Worm (Caenorhabditis elegans) whole organism, L1 larva: ENCODE measurements around the gene M116.5.

Experiments used
- C16A3.4 ChIP-seq: fragments of 150-350 bp; optimal IDR thresholded peaks from 2 replicates; lab custom pipeline; 2014; ENCODE audit warnings: missing biosample characterization, missing genetic modification characterization
- C34B4.2 ChIP-seq: sonication (generic microtip); optimal IDR thresholded peaks from 2 replicates; lab custom pipeline; 2017; ENCODE audit warnings: mild to moderate bottlenecking, missing genetic modification characterization, missing compliant biosample characterization
- F16B12.6 ChIP-seq: fragments of 150-350 bp; optimal IDR thresholded peaks from 2 replicates; lab custom pipeline; 2014; ENCODE audit warnings: missing biosample characterization, missing genetic modification characterization
- alr-1 ChIP-seq: fragments of 200-800 bp; sonication (Bioruptor generic); optimal IDR thresholded peaks from 2 replicates; lab custom pipeline; 2018; ENCODE audit warnings: borderline replicate concordance, mild to moderate bottlenecking, missing genetic modification characterization, missing compliant biosample characterization
- ama-1 ChIP-seq: fragments of 150-350 bp; optimal IDR thresholded peaks from 2 replicates; lab custom pipeline; 2014
- blmp-1 ChIP-seq: fragments of 150-350 bp; optimal IDR thresholded peaks from 2 replicates; lab custom pipeline; 2014; ENCODE audit warnings: missing biosample characterization, missing genetic modification characterization
- ceh-8 ChIP-seq: fragments of 200-800 bp; sonication (Bioruptor generic); optimal IDR thresholded peaks from 2 replicates; lab custom pipeline; 2018; ENCODE audit warnings: mild to moderate bottlenecking, missing genetic modification characterization, moderate library complexity, missing compliant biosample characterization
- ceh-82 ChIP-seq, 3 experiments: fragments of 150-350 bp in 1 of 3; sonication (generic microtip) in 2 of 3; optimal IDR thresholded peaks; 2 replicates each; lab custom pipeline; 2014 to 2017; ENCODE audit warnings: missing biosample characterization in 3 of 3, missing genetic modification characterization in 3 of 3
- ceh-88 ChIP-seq: fragments of 200-800 bp; sonication (Bioruptor generic); IDR thresholded peaks from 2 replicates; pipeline ENCODE4 v1.3.6; 2022; ENCODE audit warnings: missing genetic modification characterization, missing compliant biosample characterization
- ceh-90 ChIP-seq: sonication (generic microtip); optimal IDR thresholded peaks from 2 replicates; lab custom pipeline; 2016; ENCODE audit warnings: missing genetic modification characterization, missing compliant biosample characterization
- ces-1 ChIP-seq: fragments of 150-350 bp; optimal IDR thresholded peaks from 2 replicates; lab custom pipeline; 2014; ENCODE audit warnings: missing biosample characterization, missing genetic modification reagents, missing genetic modification characterization
- dpl-1 ChIP-seq, 3 experiments: fragments of 150-350 bp in 2 of 3; sonication (generic microtip) in 1 of 3; optimal IDR thresholded peaks; 2 replicates each; lab custom pipeline; 2014 to 2017; ENCODE audit warnings: missing biosample characterization in 3 of 3, missing genetic modification characterization in 3 of 3, missing genetic modification reagents in 3 of 3
- efl-3 ChIP-seq: fragments of 200-800 bp; sonication (Bioruptor generic); optimal IDR thresholded peaks from 2 replicates; lab custom pipeline; 2018; ENCODE audit warnings: mild to moderate bottlenecking, missing genetic modification characterization, missing compliant biosample characterization
- egl-13 ChIP-seq: sonication (generic microtip); optimal IDR thresholded peaks from 2 replicates; lab custom pipeline; 2016; ENCODE audit warnings: missing genotype, missing genetic modification reagents, missing genetic modification characterization, missing compliant biosample characterization
- egl-27 ChIP-seq, 2 experiments: fragments of 150-350 bp in 1 of 2; sonication (generic microtip); optimal IDR thresholded peaks; 3 replicates each; lab custom pipeline; 2017 to 2018; ENCODE audit warnings: missing biosample characterization in 2 of 2, missing genetic modification characterization in 2 of 2, missing genetic modification reagents in 2 of 2
- elt-2 ChIP-seq: sonication (generic microtip); optimal IDR thresholded peaks from 2 replicates; lab custom pipeline; 2016; ENCODE audit warnings: missing genetic modification characterization, mild to moderate bottlenecking, inconsistent platforms, missing compliant biosample characterization, missing genetic modification reagents
- elt-3 ChIP-seq, 6 experiments: fragments of 150-350 bp in 1 of 6; sonication (generic microtip); optimal IDR thresholded peaks; 2 replicates each; lab custom pipeline; 2017 to 2018; ENCODE audit warnings: missing biosample characterization in 6 of 6, missing genetic modification characterization in 6 of 6, inconsistent platforms in 1 of 6
- fkh-4 ChIP-seq: sonication (generic microtip); optimal IDR thresholded peaks from 2 replicates; lab custom pipeline; 2016; ENCODE audit warnings: missing compliant biosample characterization, missing genetic modification characterization, borderline replicate concordance
- fkh-8 ChIP-seq: sonication (generic microtip); optimal IDR thresholded peaks from 2 replicates; lab custom pipeline; 2016; ENCODE audit warnings: mild to moderate bottlenecking, missing genetic modification characterization, missing compliant biosample characterization
- fos-1 ChIP-seq: fragments of 150-350 bp; optimal IDR thresholded peaks from 2 replicates; lab custom pipeline; 2014; ENCODE audit warnings: missing biosample characterization, missing genetic modification characterization
- grh-1 ChIP-seq: fragments of 200-800 bp; sonication (Bioruptor generic); IDR thresholded peaks from 2 replicates; pipeline ENCODE4 v1.3.6; 2022; ENCODE audit warnings: missing genetic modification reagents, missing genetic modification characterization, missing compliant biosample characterization
- hlh-17 ChIP-seq: fragments of 200-800 bp; sonication (Bioruptor generic); optimal IDR thresholded peaks from 2 replicates; lab custom pipeline; 2018; ENCODE audit warnings: missing genetic modification characterization, mild to moderate bottlenecking, missing compliant biosample characterization, moderate library complexity, borderline replicate concordance
- irx-1 ChIP-seq: sonication (generic microtip); optimal IDR thresholded peaks from 2 replicates; lab custom pipeline; 2016; ENCODE audit warnings: missing genetic modification characterization, missing compliant biosample characterization
- isw-1 ChIP-seq: fragments of 200-800 bp; sonication (Bioruptor generic); IDR thresholded peaks from 2 replicates; pipeline ENCODE4 v1.3.6; 2022; ENCODE audit warnings: missing genetic modification characterization, missing compliant biosample characterization
- jun-1 ChIP-seq: fragments of 150-350 bp; optimal IDR thresholded peaks from 2 replicates; lab custom pipeline; 2014; ENCODE audit warnings: missing biosample characterization, missing genetic modification reagents, missing genetic modification characterization
- lin-13 ChIP-seq: fragments of 150-350 bp; optimal IDR thresholded peaks from 2 replicates; lab custom pipeline; 2014; ENCODE audit warnings: missing biosample characterization, missing genetic modification reagents, missing genetic modification characterization
- lin-14 ChIP-seq: fragments of 200-800 bp; sonication (Bioruptor generic); optimal IDR thresholded peaks from 2 replicates; lab custom pipeline; 2018; ENCODE audit warnings: mild to moderate bottlenecking, missing genetic modification characterization, moderate library complexity, missing compliant biosample characterization
- lin-15B ChIP-seq: fragments of 150-350 bp; sonication (generic microtip); optimal IDR thresholded peaks from 3 replicates; lab custom pipeline; 2014; ENCODE audit warnings: missing biosample characterization, missing genetic modification characterization
- lin-35 ChIP-seq, 2 experiments: fragments of 150-350 bp; optimal IDR thresholded peaks; 2 replicates each; lab custom pipeline; 2014; ENCODE audit warnings: missing biosample characterization in 2 of 2, missing genetic modification characterization in 2 of 2, missing genetic modification reagents in 2 of 2
- lin-39 ChIP-seq: fragments of 150-350 bp; optimal IDR thresholded peaks from 2 replicates; lab custom pipeline; 2014; ENCODE audit warnings: missing biosample characterization, missing genetic modification reagents, missing genetic modification characterization
- lsy-2 ChIP-seq, 2 experiments: fragments of 150-350 bp; optimal IDR thresholded peaks; 2 replicates each; lab custom pipeline; 2014; ENCODE audit warnings: missing biosample characterization in 2 of 2, missing genetic modification characterization in 2 of 2
- mdl-1 ChIP-seq, 2 experiments: fragments of 150-350 bp; optimal IDR thresholded peaks; 2 replicates each; lab custom pipeline; 2014 to 2017; ENCODE audit warnings: missing biosample characterization in 2 of 2, missing genetic modification characterization in 2 of 2, inconsistent platforms in 1 of 2
- mep-1 ChIP-seq: fragments of 150-350 bp; optimal IDR thresholded peaks from 2 replicates; lab custom pipeline; 2014; ENCODE audit warnings: missing biosample characterization, missing genetic modification characterization
- nhr-11 ChIP-seq: fragments of 150-350 bp; optimal IDR thresholded peaks from 2 replicates; lab custom pipeline; 2014; ENCODE audit warnings: missing biosample characterization, missing genetic modification characterization
- nhr-12 ChIP-seq: sonication (generic microtip); optimal IDR thresholded peaks from 2 replicates; lab custom pipeline; 2017; ENCODE audit warnings: missing biosample characterization, missing genetic modification characterization
- nhr-19 ChIP-seq: fragments of 200-800 bp; sonication (Bioruptor generic); conservative IDR thresholded peaks from 2 replicates; pipeline ENCODE4 v1.3.6; 2022; ENCODE audit warnings: missing genetic modification characterization, missing compliant biosample characterization
- nhr-237 ChIP-seq: fragments of 150-350 bp; optimal IDR thresholded peaks from 2 replicates; lab custom pipeline; 2014; ENCODE audit warnings: missing biosample characterization, missing genetic modification characterization
- nhr-28 ChIP-seq: fragments of 150-350 bp; optimal IDR thresholded peaks from 2 replicates; lab custom pipeline; 2014; ENCODE audit warnings: missing biosample characterization, missing genetic modification characterization
- nhr-77 ChIP-seq: fragments of 150-350 bp; optimal IDR thresholded peaks from 2 replicates; lab custom pipeline; 2014; ENCODE audit warnings: missing biosample characterization, missing genetic modification characterization
- nhr-85 ChIP-seq: sonication (generic microtip); peaks from one replicate; lab custom pipeline; 2016; ENCODE audit warnings: missing genetic modification characterization, inconsistent platforms, missing compliant biosample characterization
- pag-3 ChIP-seq: sonication (generic microtip); optimal IDR thresholded peaks from 2 replicates; lab custom pipeline; 2017; ENCODE audit warnings: missing genetic modification characterization, mild to moderate bottlenecking, missing compliant biosample characterization, antibody characterized with exemption, borderline replicate concordance; ENCODE audit not compliant: insufficient read depth
- pax-3 ChIP-seq: fragments of 200-800 bp; sonication (Bioruptor generic); optimal IDR thresholded peaks from 2 replicates; lab custom pipeline; 2018; ENCODE audit warnings: mild to moderate bottlenecking, missing genetic modification characterization, moderate library complexity, missing compliant biosample characterization
- skn-1 ChIP-seq: fragments of 150-350 bp; optimal IDR thresholded peaks from 2 replicates; lab custom pipeline; 2014; ENCODE audit warnings: missing biosample characterization, missing genetic modification characterization
- sup-37 ChIP-seq: fragments of 200-800 bp; sonication (Bioruptor generic); optimal IDR thresholded peaks from 2 replicates; lab custom pipeline; 2018; ENCODE audit warnings: mild to moderate bottlenecking, missing genetic modification characterization, missing compliant biosample characterization
- swsn-7 ChIP-seq: sonication (generic microtip); optimal IDR thresholded peaks from 2 replicates; lab custom pipeline; 2016; ENCODE audit warnings: missing genetic modification characterization, missing compliant biosample characterization
- tbx-2 ChIP-seq: sonication (generic microtip); optimal IDR thresholded peaks from 2 replicates; lab custom pipeline; 2016; ENCODE audit warnings: missing genetic modification characterization, missing compliant biosample characterization
- tlp-1 ChIP-seq: fragments of 150-350 bp; optimal IDR thresholded peaks from 2 replicates; lab custom pipeline; 2014; ENCODE audit warnings: missing biosample characterization, missing genetic modification characterization
- unc-130 ChIP-seq: fragments of 150-350 bp; optimal IDR thresholded peaks from 2 replicates; lab custom pipeline; 2017; ENCODE audit warnings: missing biosample characterization, missing genetic modification characterization, inconsistent platforms
- unc-30 ChIP-seq: sonication (generic microtip); optimal IDR thresholded peaks from 2 replicates; lab custom pipeline; 2017; ENCODE audit warnings: missing biosample characterization, missing genetic modification characterization
- unc-86 ChIP-seq: sonication (generic microtip); optimal IDR thresholded peaks from 2 replicates; lab custom pipeline; 2016; ENCODE audit warnings: missing genetic modification characterization, missing compliant biosample characterization
- xbp-1 ChIP-seq: sonication (generic microtip); optimal IDR thresholded peaks from 2 replicates; lab custom pipeline; 2016; ENCODE audit warnings: missing genetic modification characterization, missing compliant biosample characterization
- zip-4 ChIP-seq: fragments of 200-800 bp; sonication (Bioruptor generic); optimal IDR thresholded peaks from 2 replicates; lab custom pipeline; 2018; ENCODE audit warnings: mild to moderate bottlenecking, missing genetic modification characterization, moderate library complexity, missing compliant biosample characterization
- ztf-11 ChIP-seq, 2 experiments: sonication (generic microtip); optimal IDR thresholded peaks; 2 replicates each; lab custom pipeline; 2016 to 2017; ENCODE audit warnings: missing genetic modification characterization in 2 of 2, missing biosample characterization in 1 of 2, missing compliant biosample characterization in 1 of 2

Gene M116.5

ce11 chrIV:8379278-8379677 lies 41.6 kb downstream of the M116.5 start, which contains the start of gene nap-1:
TSS of gene nap-1 (minus strand) at chrIV:8379319.
- TF ChIP-seq lin-39 (tag; lab: Kevin White, UChicago) (no peak), elt-3 (tag; optimal IDR thresholded peaks at IDR 0.05; lab: Kevin White, UChicago) (peak in 2 of 6 experiments; percentile 21 to 78), ztf-11 (tag; optimal IDR thresholded peaks at IDR 0.05; lab: Kevin White, UChicago) (no peak), fkh-8 (peak; percentile 69), unc-130 (peak; percentile 85), ceh-82 (tag; optimal IDR thresholded peaks at IDR 0.05; lab: Kevin White, UChicago) (peak; percentile 65 to 86 (median 78)), ceh-88 (GFP tag; lab: Robert Waterston, UW) (no peak; the same call in 1 of the 2 replicates), skn-1 (tag; lab: Kevin White, UChicago) (peak; percentile 77), ceh-90 (tag; lab: Kevin White, UChicago) (no peak), nhr-28 (tag; lab: Kevin White, UChicago) (no peak), irx-1 (no peak), nhr-237 (tag; lab: Kevin White, UChicago) (peak; percentile 15), lin-35 (GFP tag; optimal IDR thresholded peaks at IDR 0.05; lab: Kevin White, UChicago) (peak; percentile 77 to 85), alr-1 (no peak), hlh-17 (GFP tag; lab: Kevin White, UChicago) (no peak), C34B4.2 (tag; lab: Kevin White, UChicago) (no peak), fos-1 (tag; lab: Kevin White, UChicago) (peak; percentile 45), pax-3 (no peak), fkh-4 (tag; lab: Kevin White, UChicago) (no peak), grh-1 (GFP tag; lab: Robert Waterston, UW) (no peak), lin-13 (peak; percentile 81), mep-1 (tag; lab: Kevin White, UChicago) (peak; percentile 74), unc-86 (tag; lab: Kevin White, UChicago) (peak; percentile 58), elt-2 (tag; lab: Kevin White, UChicago) (peak; percentile 23), nhr-11 (tag; lab: Kevin White, UChicago) (no peak), nhr-19 (GFP tag; lab: Robert Waterston, UW) (peak; percentile 76), F16B12.6 (peak; percentile 47), pag-3 (no peak), zip-4 (GFP tag; lab: Kevin White, UChicago) (no peak), nhr-85 (tag; lab: Kevin White, UChicago) (peak; percentile 71), nhr-77 (tag; lab: Kevin White, UChicago) (peak; percentile 61), isw-1 (GFP tag; lab: Robert Waterston, UW) (peak; percentile 59), jun-1 (tag; lab: Kevin White, UChicago) (peak; percentile 9), lin-15B (tag; lab: Kevin White, UChicago) (peak; percentile 58), ces-1 (GFP tag; lab: Kevin White, UChicago) (no peak), sup-37 (GFP tag; lab: Kevin White, UChicago) (no peak), ceh-8 (GFP tag; lab: Kevin White, UChicago) (no peak), egl-27 (tag; optimal IDR thresholded peaks at IDR 0.05; lab: Kevin White, UChicago) (peak in 1 of 2 experiments; percentile 9), xbp-1 (peak; percentile 71), tlp-1 (tag; lab: Kevin White, UChicago) (no peak), ama-1 (lab: Kevin White, UChicago) (no peak), lin-14 (GFP tag; lab: Kevin White, UChicago) (peak; percentile 84), blmp-1 (tag; lab: Kevin White, UChicago) (peak; percentile 77), tbx-2 (tag; lab: Kevin White, UChicago) (peak; percentile 66), swsn-7 (tag; lab: Kevin White, UChicago) (peak; percentile 69), unc-30 (tag; lab: Kevin White, UChicago) (no peak), efl-3 (GFP tag; lab: Kevin White, UChicago) (no peak), nhr-12 (tag; lab: Kevin White, UChicago) (no peak), dpl-1 (GFP tag; optimal IDR thresholded peaks at IDR 0.05; lab: Kevin White, UChicago) (peak; percentile 59 to 78 (median 72)), egl-13 (tag; lab: Kevin White, UChicago) (peak; percentile 23), C16A3.4 (tag; lab: Kevin White, UChicago) (peak; percentile 88), lsy-2 (tag; optimal IDR thresholded peaks at IDR 0.05; lab: Kevin White, UChicago) (peak; percentile 84 to 93), mdl-1 (tag; optimal IDR thresholded peaks at IDR 0.05; lab: Kevin White, UChicago) (peak in 1 of 2 experiments; percentile 58)
